Worm (Caenorhabditis elegans) whole organism, L1 larva: ENCODE measurements around the gene R03G5.6.
A peak's percentile ranks its signal among the peaks of the same experiment; 100 is the strongest.

Source experiments
- egl-13 ChIP-seq: sonication (generic microtip); optimal IDR thresholded peaks from 2 replicates; lab custom pipeline; 2016; ENCODE audit warnings: missing genotype, missing genetic modification reagents, missing genetic modification characterization, missing compliant biosample characterization
- hpl-2 ChIP-seq: fragments of 150-350 bp; optimal IDR thresholded peaks from 2 replicates; lab custom pipeline; 2014; ENCODE audit warnings: missing biosample characterization, missing genetic modification reagents, missing genetic modification characterization
- snpc-4 ChIP-seq: fragments of 150-350 bp; optimal IDR thresholded peaks from 2 replicates; lab custom pipeline; 2014; ENCODE audit warnings: missing biosample characterization, missing genetic modification characterization
- unc-130 ChIP-seq: fragments of 150-350 bp; optimal IDR thresholded peaks from 2 replicates; lab custom pipeline; 2017; ENCODE audit warnings: missing biosample characterization, missing genetic modification characterization, inconsistent platforms
- ztf-11 ChIP-seq, 2 experiments: sonication (generic microtip); optimal IDR thresholded peaks; 2 replicates each; lab custom pipeline; 2016 to 2017; ENCODE audit warnings: missing genetic modification characterization in 2 of 2, missing biosample characterization in 1 of 2, missing compliant biosample characterization in 1 of 2

DNA sequence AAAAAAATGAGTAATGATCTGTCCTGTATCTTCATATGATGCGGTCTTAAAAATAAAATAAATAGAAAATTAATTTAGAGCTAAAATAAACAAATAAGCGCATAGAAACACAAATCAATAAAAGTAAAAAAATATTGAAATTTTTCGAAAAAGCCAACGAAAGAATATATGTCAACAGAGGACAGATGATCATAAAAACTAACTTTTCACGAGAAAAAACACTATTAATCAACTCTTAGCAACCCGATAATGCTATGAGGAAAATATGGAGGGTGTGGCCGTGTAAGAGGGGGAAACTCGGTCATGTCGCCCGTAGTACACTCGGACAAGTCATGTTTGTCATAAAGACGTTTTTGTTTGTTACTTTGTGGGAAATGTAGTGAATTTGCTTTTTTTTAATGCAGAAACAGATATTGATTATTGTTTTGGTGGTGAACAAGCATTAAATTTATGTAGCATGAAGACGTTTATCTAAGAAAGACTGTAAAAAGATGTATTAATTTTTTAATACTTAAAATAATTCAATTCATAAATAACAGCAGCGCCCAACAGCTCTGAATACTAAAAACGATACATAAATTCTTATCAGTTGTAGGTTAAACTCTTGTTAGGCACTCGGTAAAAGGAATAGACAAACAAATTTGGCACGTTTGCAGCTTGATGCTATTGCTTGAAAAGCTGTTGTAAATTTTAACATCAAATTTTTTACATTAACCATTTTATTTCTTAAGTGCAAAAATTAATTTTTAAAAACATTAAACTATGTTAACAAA lies 18.3 kb downstream of the R03G5.6 start, which contains the start of gene adm-4:
- TF ChIP-seq snpc-4 (tag; lab: Kevin White, UChicago): no peak
- TF ChIP-seq unc-130 (tag; lab: Kevin White, UChicago): no peak
- TF ChIP-seq egl-13 (tag; lab: Kevin White, UChicago): peak; percentile 54
- TF ChIP-seq hpl-2 (GFP tag; lab: Kevin White, UChicago): no peak
- peak in 1 of 2 experiments; percentile 67 for TF ChIP-seq ztf-11 (tag; optimal IDR thresholded peaks at IDR 0.05; lab: Kevin White, UChicago)
